Fruit fly (Drosophila melanogaster) whole organism, embryonic: ENCODE data around the gene Jon99Fii.

ENCODE experiments used
- Atf3 ChIP-seq: fragments of 200-800 bp; sonication (Bioruptor generic); optimal IDR thresholded peaks from 3 replicates; lab custom pipeline; 2016; ENCODE audit warnings: missing biosample characterization, missing genetic modification characterization
- C15 ChIP-seq: fragments of 200-800 bp; sonication (Bioruptor generic); IDR thresholded peaks from 3 replicates; pipeline ENCODE4 v1.3.6; 2022; ENCODE audit warnings: missing biosample characterization, missing genetic modification characterization
- CG10274 ChIP-seq: fragments of 200-800 bp; sonication (Bioruptor generic); optimal IDR thresholded peaks from 3 replicates; lab custom pipeline; 2017; ENCODE audit warnings: missing biosample characterization, mild to moderate bottlenecking, missing genetic modification characterization
- CG11504 ChIP-seq: fragments of 200-800 bp; sonication (Bioruptor generic); optimal IDR thresholded peaks from 3 replicates; lab custom pipeline; 2019; ENCODE audit warnings: missing biosample characterization, mild to moderate bottlenecking, missing genetic modification characterization, moderate library complexity
- CG11696 ChIP-seq: fragments of 200-800 bp; sonication (Bioruptor generic); IDR thresholded peaks from 2 replicates; pipeline ENCODE4 v1.3.6; 2022; ENCODE audit warnings: missing biosample characterization, missing genetic modification characterization
- CG12104 ChIP-seq: fragments of 200-800 bp; sonication (Bioruptor generic); optimal IDR thresholded peaks from 3 replicates; lab custom pipeline; 2016; ENCODE audit warnings: missing biosample characterization, missing genetic modification characterization
- CG12769 ChIP-seq: fragments of 200-800 bp; sonication (Bioruptor generic); optimal IDR thresholded peaks from 2 replicates; lab custom pipeline; 2019; ENCODE audit warnings: missing biosample characterization, mild to moderate bottlenecking, missing genetic modification characterization, moderate library complexity
- CG1603 ChIP-seq: fragments of 200-800 bp; sonication (Bioruptor generic); optimal IDR thresholded peaks from 2 replicates; lab custom pipeline; 2019; ENCODE audit warnings: missing biosample characterization, mild to moderate bottlenecking, missing genetic modification characterization, moderate library complexity
- CG16813 ChIP-seq: fragments of 200-800 bp; sonication (Bioruptor generic); IDR thresholded peaks from 3 replicates; pipeline ENCODE4 v1.3.6; 2022; ENCODE audit warnings: missing biosample characterization, missing genetic modification characterization; ENCODE audit not compliant: partially characterized antibody
- CG18476 ChIP-seq: fragments of 200-800 bp; sonication (Bioruptor generic); optimal IDR thresholded peaks from 2 replicates; lab custom pipeline; 2016; ENCODE audit warnings: missing biosample characterization, mild to moderate bottlenecking, missing genetic modification characterization
- CG2202 ChIP-seq: fragments of 200-800 bp; sonication (Bioruptor generic); optimal IDR thresholded peaks from 2 replicates; lab custom pipeline; 2018; ENCODE audit warnings: missing biosample characterization, mild to moderate bottlenecking, missing genetic modification characterization
- CG2678 ChIP-seq: fragments of 200-800 bp; sonication (Bioruptor generic); optimal IDR thresholded peaks from 3 replicates; lab custom pipeline; 2019; ENCODE audit warnings: missing biosample characterization, mild to moderate bottlenecking, missing genetic modification characterization, moderate library complexity
- CG34422 ChIP-seq: fragments of 200-800 bp; sonication (Bioruptor generic); IDR thresholded peaks from 3 replicates; pipeline ENCODE4 v1.3.6; 2022; ENCODE audit warnings: missing biosample characterization, missing genetic modification characterization
- CG3726 ChIP-seq: fragments of 200-800 bp; sonication (Bioruptor generic); IDR thresholded peaks from 3 replicates; pipeline ENCODE4, ENCODE4 v1.3.6; 2022; ENCODE audit warnings: missing biosample characterization, missing genetic modification characterization
- CG4730 ChIP-seq: fragments of 200-800 bp; sonication (Bioruptor generic); IDR thresholded peaks from 2 replicates; pipeline ENCODE4 v1.3.6; 2022; ENCODE audit warnings: missing biosample characterization, missing genetic modification characterization
- CG7271 ChIP-seq: fragments of 200-800 bp; sonication (Bioruptor generic); optimal IDR thresholded peaks from 2 replicates; lab custom pipeline; 2018; ENCODE audit warnings: missing biosample characterization, mild to moderate bottlenecking, missing genetic modification characterization, moderate library complexity
- CG7357 ChIP-seq: fragments of 200-800 bp; sonication (Bioruptor generic); IDR thresholded peaks from 3 replicates; pipeline ENCODE4 v1.3.6; 2022; ENCODE audit warnings: missing biosample characterization, missing genetic modification characterization
- CG8290 ChIP-seq, 3 experiments: fragments of 200-800 bp; sonication (Bioruptor generic); optimal IDR thresholded peaks; 2 replicates each; lab custom pipeline; 2016 to 2019; ENCODE audit warnings: missing biosample characterization in 3 of 3, missing genetic modification characterization in 3 of 3, mild to moderate bottlenecking in 2 of 3, moderate library complexity in 1 of 3
- CG9876 ChIP-seq: fragments of 200-800 bp; sonication (Bioruptor generic); optimal IDR thresholded peaks from 2 replicates; lab custom pipeline; 2016; ENCODE audit warnings: missing biosample characterization, missing genetic modification characterization
- Camta ChIP-seq: fragments of 200-800 bp; sonication (Bioruptor generic); optimal IDR thresholded peaks from 2 replicates; lab custom pipeline; 2016; ENCODE audit warnings: missing biosample characterization, missing genetic modification characterization
- Dbx ChIP-seq: fragments of 200-800 bp; sonication (Bioruptor generic); IDR thresholded peaks from 3 replicates; pipeline ENCODE4 v1.3.6; 2022; ENCODE audit warnings: missing biosample characterization, missing genetic modification characterization
- Ets97D ChIP-seq: fragments of 200-800 bp; sonication (Bioruptor generic); optimal IDR thresholded peaks from 3 replicates; lab custom pipeline; 2016; ENCODE audit warnings: missing biosample characterization, missing genetic modification characterization
- Fer1 ChIP-seq: fragments of 200-800 bp; sonication (Bioruptor generic); optimal IDR thresholded peaks from 2 replicates; lab custom pipeline; 2017; ENCODE audit warnings: missing biosample characterization, mild to moderate bottlenecking, missing genetic modification characterization
- GATAe ChIP-seq: fragments of 200-800 bp; sonication (Bioruptor generic); conservative IDR thresholded peaks from 2 replicates; pipeline ENCODE4 v1.3.6; 2022; ENCODE audit warnings: missing biosample characterization, missing genetic modification characterization
- HLH4C ChIP-seq: fragments of 200-800 bp; sonication (Bioruptor generic); IDR thresholded peaks from 3 replicates; pipeline ENCODE4 v1.3.6; 2022; ENCODE audit warnings: missing biosample characterization, missing genetic modification characterization; ENCODE audit not compliant: partially characterized antibody
- MTF-1 ChIP-seq: fragments of 200-800 bp; sonication (Bioruptor generic); optimal IDR thresholded peaks from 2 replicates; lab custom pipeline; 2018; ENCODE audit warnings: missing biosample characterization, mild to moderate bottlenecking, missing genetic modification characterization, borderline replicate concordance
- Med ChIP-seq: fragments of 200-800 bp; sonication (Bioruptor generic); peaks from one replicate; lab custom pipeline; 2016; ENCODE audit warnings: missing biosample characterization, missing genetic modification characterization, mild to moderate bottlenecking, inconsistent platforms, moderate library complexity
- Neu2 ChIP-seq: fragments of 200-800 bp; sonication (Bioruptor generic); optimal IDR thresholded peaks from 3 replicates; lab custom pipeline; 2016; ENCODE audit warnings: missing biosample characterization, missing genetic modification characterization, borderline replicate concordance
- Oaz ChIP-seq: fragments of 200-800 bp; sonication (Bioruptor generic); IDR thresholded peaks from 2 replicates; pipeline ENCODE4 v1.3.6; 2022; ENCODE audit warnings: missing biosample characterization, missing genetic modification characterization
- Rx ChIP-seq: fragments of 200-800 bp; sonication (Bioruptor generic); IDR thresholded peaks from 2 replicates; pipeline ENCODE4 v1.3.6; 2022; ENCODE audit warnings: missing biosample characterization, missing genetic modification characterization
- Sry-δ ChIP-seq: fragments of 200-800 bp; sonication (Bioruptor generic); optimal IDR thresholded peaks from 2 replicates; lab custom pipeline; 2016; ENCODE audit warnings: missing biosample characterization, missing genetic modification characterization
- Ssrp ChIP-seq: fragments of 200-800 bp; sonication (Bioruptor generic); optimal IDR thresholded peaks from 2 replicates; lab custom pipeline; 2018; ENCODE audit warnings: missing biosample characterization, mild to moderate bottlenecking, missing genetic modification characterization, moderate library complexity
- da ChIP-seq: fragments of 200-800 bp; sonication (Bioruptor generic); optimal IDR thresholded peaks from 2 replicates; lab custom pipeline; 2016; ENCODE audit warnings: missing biosample characterization, missing genetic modification characterization
- esg ChIP-seq: fragments of 200-800 bp; sonication (Bioruptor generic); conservative IDR thresholded peaks from 2 replicates; pipeline ENCODE4 v1.3.6; 2022; ENCODE audit warnings: missing biosample characterization, missing genetic modification characterization
- exex ChIP-seq: fragments of 200-800 bp; sonication (Bioruptor generic); optimal IDR thresholded peaks from 4 replicates; lab custom pipeline; 2018; ENCODE audit warnings: missing biosample characterization, mild to moderate bottlenecking, missing genetic modification characterization, moderate library complexity
- grau ChIP-seq: fragments of 200-800 bp; optimal IDR thresholded peaks from 3 replicates; lab custom pipeline; 2019; ENCODE audit warnings: missing biosample characterization, mild to moderate bottlenecking, missing genetic modification characterization, moderate library complexity
- gro ChIP-seq: fragments of 200-800 bp; sonication (Bioruptor generic); optimal IDR thresholded peaks from 2 replicates; lab custom pipeline; 2016; ENCODE audit warnings: missing biosample characterization, missing genetic modification characterization
- inv ChIP-seq: fragments of 200-800 bp; sonication (Bioruptor generic); IDR thresholded peaks from 2 replicates; pipeline ENCODE4 v1.3.6; 2022; ENCODE audit warnings: missing biosample characterization, missing genetic modification characterization; ENCODE audit not compliant: partially characterized antibody
- knrl ChIP-seq: fragments of 200-800 bp; sonication (Bioruptor generic); IDR thresholded peaks from 3 replicates; pipeline ENCODE4 v1.3.6; 2022; ENCODE audit warnings: missing biosample characterization, missing genetic modification characterization; ENCODE audit not compliant: partially characterized antibody
- lab ChIP-seq: fragments of 200-800 bp; sonication (Bioruptor generic); optimal IDR thresholded peaks from 3 replicates; lab custom pipeline; 2017; ENCODE audit warnings: missing biosample characterization, missing genetic modification characterization, mild to moderate bottlenecking, moderate library complexity, missing genetic modification reagents
- mirr ChIP-seq: fragments of 200-800 bp; sonication (Bioruptor generic); optimal IDR thresholded peaks from 3 replicates; lab custom pipeline; 2018; ENCODE audit warnings: missing biosample characterization, mild to moderate bottlenecking, missing genetic modification characterization
- nerfin-2 ChIP-seq: fragments of 200-800 bp; sonication (Bioruptor generic); IDR thresholded peaks from 2 replicates; pipeline ENCODE4 v1.3.6; 2022; ENCODE audit warnings: missing biosample characterization, missing genetic modification characterization; ENCODE audit not compliant: partially characterized antibody
- org-1 ChIP-seq: fragments of 200-800 bp; sonication (Bioruptor generic); optimal IDR thresholded peaks from 2 replicates; lab custom pipeline; 2017; ENCODE audit warnings: missing biosample characterization, missing genetic modification characterization
- otp ChIP-seq: fragments of 200-800 bp; sonication (Bioruptor generic); IDR thresholded peaks from 3 replicates; pipeline ENCODE4, ENCODE4 v1.3.6; 2022; ENCODE audit warnings: missing biosample characterization, missing genetic modification characterization
- pzg ChIP-seq: fragments of 200-800 bp; sonication (Bioruptor generic); optimal IDR thresholded peaks from 3 replicates; lab custom pipeline; 2018; ENCODE audit warnings: missing biosample characterization, mild to moderate bottlenecking, missing genetic modification characterization, moderate library complexity
- sob ChIP-seq: fragments of 200-800 bp; sonication (Bioruptor generic); IDR thresholded peaks from 2 replicates; pipeline ENCODE4 v1.3.6; 2022; ENCODE audit warnings: missing biosample characterization, missing genetic modification characterization
- tin ChIP-seq: fragments of 200-800 bp; sonication (Bioruptor generic); optimal IDR thresholded peaks from 3 replicates; lab custom pipeline; 2016; ENCODE audit warnings: missing biosample characterization, missing genetic modification characterization
- tll ChIP-seq, 2 experiments: fragments of 200-800 bp in 1 of 2; fragments of >200 bp in 1 of 2; sonication (Bioruptor generic) in 1 of 2; optimal IDR thresholded peaks; 2 replicates each; lab custom pipeline; 2017 to 2019; ENCODE audit warnings: missing biosample characterization in 2 of 2, missing genetic modification characterization in 2 of 2, mild to moderate bottlenecking in 1 of 2, moderate library complexity in 1 of 2
- zfh1 ChIP-seq: fragments of 200-800 bp; sonication (Bioruptor generic); IDR thresholded peaks from 3 replicates; pipeline ENCODE4 v1.3.6; 2022; ENCODE audit warnings: missing biosample characterization, missing genetic modification characterization

Jon99Fii gene

dm6 chr3R:30487828-30488227, at the start of gene Jon99Fii:
Jon99Fii (minus strand) TSS chr3R:30487928.
- TF ChIP-seq CG34422 (GFP tag; lab: Robert Waterston, UW) (no peak), CG18476 (GFP tag; lab: Kevin White, UChicago) (no peak), Ets97D (GFP tag; lab: Kevin White, UChicago) (no peak), CG9876 (GFP tag; lab: Kevin White, UChicago) (no peak), CG2202 (no peak), Sry-δ (GFP tag; lab: Kevin White, UChicago) (no peak), Camta (GFP tag; lab: Kevin White, UChicago) (no peak), Atf3 (GFP tag; lab: Kevin White, UChicago) (no peak), org-1 (no peak), CG3726 (GFP tag; lab: Robert Waterston, UW) (no peak), GATAe (GFP tag; lab: Robert Waterston, UW) (no peak), Ssrp (tag; lab: Kevin White, UChicago) (no peak), CG10274 (GFP tag; lab: Kevin White, UChicago) (no peak), grau (tag; lab: Kevin White, UChicago) (no peak)

- TF ChIP-seq Med (GFP tag; lab: Kevin White, UChicago), result peak; percentile 68
- TF ChIP-seq HLH4C (GFP tag; lab: Robert Waterston, UW), result no peak
- no peak for TF ChIP-seq CG1603 (tag; lab: Kevin White, UChicago)
- TF ChIP-seq exex, result no peak
- TF ChIP-seq CG11504 (tag; lab: Kevin White, UChicago), result no peak
- TF ChIP-seq CG34422 (GFP tag; lab: Robert Waterston, UW), result no peak
- TF ChIP-seq lab (GFP tag; lab: Kevin White, UChicago), result peak; percentile 25
- peak; percentile 26 for TF ChIP-seq CG2678 (tag; lab: Kevin White, UChicago)
- TF ChIP-seq otp (GFP tag; lab: Robert Waterston, UW), result no peak
- peak; percentile 54 for TF ChIP-seq Fer1 (GFP tag; lab: Kevin White, UChicago)
- TF ChIP-seq CG11696 (GFP tag; lab: Robert Waterston, UW), result no peak
- no peak for TF ChIP-seq Neu2
- TF ChIP-seq CG7271 (tag; lab: Kevin White, UChicago), result no peak
- TF ChIP-seq CG12769 (tag; lab: Kevin White, UChicago), result peak; percentile 19
- TF ChIP-seq gro (GFP tag; lab: Kevin White, UChicago), result no peak
- TF ChIP-seq CG7357 (GFP tag; lab: Robert Waterston, UW), result no peak
- TF ChIP-seq CG12104 (GFP tag; lab: Kevin White, UChicago), result no peak
- TF ChIP-seq nerfin-2 (GFP tag; lab: Robert Waterston, UW), result no peak
- TF ChIP-seq inv (GFP tag; lab: Robert Waterston, UW), result no peak
- TF ChIP-seq knrl, result no peak
- no peak for TF ChIP-seq CG16813 (GFP tag; lab: Robert Waterston, UW)
- no peak for TF ChIP-seq CG8290 (GFP tag; optimal IDR thresholded peaks at IDR 0.05; lab: Kevin White, UChicago)
- TF ChIP-seq CG8290 (tag; optimal IDR thresholded peaks at IDR 0.05; lab: Kevin White, UChicago), result peak in 1 of 2 experiments; percentile 23
- TF ChIP-seq MTF-1 (GFP tag; lab: Kevin White, UChicago), result no peak
- TF ChIP-seq tin (GFP tag; lab: Kevin White, UChicago), result no peak
- TF ChIP-seq sob (GFP tag; lab: Robert Waterston, UW), result no peak; the same call in 1 of the 2 replicates
- TF ChIP-seq CG4730 (GFP tag; lab: Robert Waterston, UW), result no peak
- TF ChIP-seq esg (GFP tag; lab: Robert Waterston, UW), result no peak
- no peak for TF ChIP-seq da
- TF ChIP-seq Dbx (GFP tag; lab: Robert Waterston, UW), result peak; percentile 20; the same call in 1 of the 3 replicates
- TF ChIP-seq Rx (GFP tag; lab: Robert Waterston, UW), result no peak
- TF ChIP-seq tll (GFP tag; optimal IDR thresholded peaks at IDR 0.05; lab: Kevin White, UChicago), result no peak
- no peak for TF ChIP-seq mirr (GFP tag; lab: Kevin White, UChicago)
- TF ChIP-seq pzg (GFP tag; lab: Kevin White, UChicago), result no peak
- TF ChIP-seq zfh1, result no peak
- no peak for TF ChIP-seq Oaz (GFP tag; lab: Robert Waterston, UW)
- no peak for TF ChIP-seq C15 (GFP tag; lab: Robert Waterston, UW)
Observed at dm6 chr3R:30536919-30537318, 49.2 kb upstream of the Jon99Fii start.
